Fruit fly (Drosophila melanogaster) whole organism, adult: Measurements from ENCODE around the gene Best3.

ENCODE experiments used
- CG11617 ChIP-seq: fragments of 200-800 bp; sonication (Bioruptor generic); optimal IDR thresholded peaks from 2 replicates; lab custom pipeline; 2017; ENCODE audit warnings: mild to moderate bottlenecking, missing biosample characterization, missing genetic modification reagents, missing genetic modification characterization
- CG7045 ChIP-seq: fragments of 200-800 bp; sonication (Bioruptor generic); optimal IDR thresholded peaks from 2 replicates; lab custom pipeline; 2017; ENCODE audit warnings: missing biosample characterization, mild to moderate bottlenecking, missing genetic modification characterization
- Hr96 ChIP-seq: fragments of 200-800 bp; sonication (Bioruptor generic); optimal IDR thresholded peaks from 2 replicates; lab custom pipeline; 2016; ENCODE audit warnings: missing biosample characterization, missing genetic modification characterization
- Mnt ChIP-seq: fragments of 200-800 bp; sonication (Bioruptor generic); optimal IDR thresholded peaks from 2 replicates; lab custom pipeline; 2016; ENCODE audit warnings: missing biosample characterization, mild to moderate bottlenecking, missing genetic modification characterization
- kay ChIP-seq: fragments of 200-800 bp; sonication (Bioruptor generic); peaks from one replicate; lab custom pipeline; 2016; ENCODE audit warnings: missing biosample characterization, missing genetic modification characterization, borderline replicate concordance
- ovo ChIP-seq: fragments of 200-800 bp; sonication (Bioruptor generic); optimal IDR thresholded peaks from 2 replicates; lab custom pipeline; 2016; ENCODE audit warnings: missing biosample characterization, missing genetic modification characterization
- pad ChIP-seq: fragments of 200-800 bp; sonication (Bioruptor generic); optimal IDR thresholded peaks from 3 replicates; lab custom pipeline; 2017; ENCODE audit warnings: missing biosample characterization, missing genetic modification characterization, mild to moderate bottlenecking, moderate library complexity, missing genetic modification reagents

DNA sequence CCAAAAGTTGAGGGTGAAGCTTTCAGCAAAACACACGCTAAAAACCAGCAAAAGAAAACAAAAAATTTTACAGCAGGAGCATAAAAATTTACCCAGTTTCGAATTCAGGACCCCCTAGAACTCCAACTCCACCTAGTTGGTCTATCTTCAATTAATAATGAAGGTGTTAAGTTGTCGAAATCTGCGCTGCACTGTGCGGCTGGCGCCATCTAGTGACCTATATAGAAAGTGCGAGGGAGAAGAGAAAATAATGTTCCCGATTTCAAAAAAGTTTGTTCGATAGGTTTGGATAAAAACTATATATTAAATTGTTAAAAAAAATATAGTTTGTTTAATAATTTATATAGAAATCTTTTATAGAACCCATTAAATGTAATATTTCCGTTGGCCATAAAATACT is 15.6 kb downstream of the Best3 start:
- TF ChIP-seq pad (GFP tag; lab: Kevin White, UChicago) (no peak), kay (GFP tag; lab: Kevin White, UChicago) (no peak), Mnt (no peak), CG11617 (GFP tag; lab: Kevin White, UChicago) (no peak), Hr96 (GFP tag; lab: Kevin White, UChicago) (no peak), CG7045 (GFP tag; lab: Kevin White, UChicago) (no peak), ovo (no peak)
